Worm (Caenorhabditis elegans): ENCODE data around the gene scl-5.

DNA sequence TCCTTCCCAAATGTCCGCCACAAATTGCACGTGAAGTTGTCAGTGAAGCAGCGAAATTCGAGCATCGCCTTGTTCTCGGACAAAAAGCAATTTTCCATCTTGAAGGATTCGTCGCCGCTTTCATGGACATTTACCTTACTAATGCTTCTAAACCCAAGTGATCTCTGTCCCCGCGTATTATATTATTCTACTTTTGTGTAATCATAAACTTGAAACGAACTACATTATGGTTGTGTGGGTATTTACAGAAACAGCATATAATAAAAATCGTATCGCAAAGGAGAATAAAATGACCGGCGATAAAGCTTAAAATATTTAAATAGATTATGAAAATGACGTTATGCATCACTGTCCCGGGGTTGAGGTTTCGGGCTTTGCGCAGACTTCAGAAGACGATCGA, 33.0 kb downstream of the scl-5 start:
- TF ChIP-seq flh-1 (GFP tag; optimal IDR thresholded peaks at IDR 0.05) (no peak), zip-8 (tag; optimal IDR thresholded peaks at IDR 0.05) (no peak), sptf-1 (tag; optimal IDR thresholded peaks at IDR 0.05) (no peak), unc-39 (tag; optimal IDR thresholded peaks at IDR 0.05) (no peak)
